Fruit fly (Drosophila melanogaster) S2 (cell line): Measurements from ENCODE around the gene CG15773.

Source experiments
- CG8478 ChIP-seq: fragments of >200 bp; optimal IDR thresholded peaks from 2 replicates; lab custom pipeline; 2018
- CTCF ChIP-seq, 2 experiments: fragments of >200 bp; optimal IDR thresholded peaks; 2 replicates each; lab custom pipeline; 2018

The CG15773 gene

dm6 chrX:5732440-5732839 lies at the start of gene CG15773:
Gene CG15773 (plus strand): TSS chrX:5732740.
- TF ChIP-seq CTCF (optimal IDR thresholded peaks at IDR 0.05; lab: Kevin White, UChicago) (no peak), CG8478 (lab: Kevin White, UChicago) (no peak)

- TF ChIP-seq CTCF (optimal IDR thresholded peaks at IDR 0.05; lab: Kevin White, UChicago), result no peak
- TF ChIP-seq CG8478 (lab: Kevin White, UChicago), result no peak
These were observed 49.6 kb upstream of the CG15773 start, which contains the start of gene CG42449 for dm6 chrX:5682940-5683339. Gene CG42449 (plus strand): TSS chrX:5683240.

- no peak for TF ChIP-seq CG8478 (lab: Kevin White, UChicago)
- no peak for TF ChIP-seq CTCF (optimal IDR thresholded peaks at IDR 0.05; lab: Kevin White, UChicago)
These were observed 42.9 kb upstream of the CG15773 start, which contains the start of the genes PGAP1 and cv for dm6 chrX:5689417-5690215. Gene PGAP1 (minus strand): TSS chrX:5689473. Gene cv (plus strand): TSS chrX:5690002.

dm6 chrX:5690216-5690523 lies 42.4 kb upstream of the CG15773 start:
- TF ChIP-seq CTCF (optimal IDR thresholded peaks at IDR 0.05; lab: Kevin White, UChicago) (no peak), CG8478 (lab: Kevin White, UChicago) (no peak)

- TF ChIP-seq CTCF (optimal IDR thresholded peaks at IDR 0.05; lab: Kevin White, UChicago), result no peak
- no peak for TF ChIP-seq CG8478 (lab: Kevin White, UChicago)
These were observed 41.7 kb upstream of the CG15773 start for dm6 chrX:5690651-5691379.

- no peak for TF ChIP-seq CTCF (optimal IDR thresholded peaks at IDR 0.05; lab: Kevin White, UChicago)
- no peak for TF ChIP-seq CG8478 (lab: Kevin White, UChicago)
These were observed 37.5 kb upstream of the CG15773 start, which contains the start of gene CG3149 for dm6 chrX:5695035-5695434. Gene CG3149 (minus strand): TSS chrX:5695205.

dm6 chrX:5695958-5696357 lies 36.6 kb upstream of the CG15773 start:
- TF ChIP-seq CG8478 (lab: Kevin White, UChicago) (no peak), CTCF (optimal IDR thresholded peaks at IDR 0.05; lab: Kevin White, UChicago) (no peak)

dm6 chrX:5696436-5697022 lies 36.0 kb upstream of the CG15773 start:
- TF ChIP-seq CG8478 (lab: Kevin White, UChicago), result no peak
- TF ChIP-seq CTCF (optimal IDR thresholded peaks at IDR 0.05; lab: Kevin White, UChicago), result no peak

- TF ChIP-seq CTCF (optimal IDR thresholded peaks at IDR 0.05; lab: Kevin White, UChicago) (no peak), CG8478 (lab: Kevin White, UChicago) (no peak)
These were observed 34.3 kb upstream of the CG15773 start, which contains the start of gene AdamTS-B for dm6 chrX:5698087-5698727. Gene AdamTS-B (plus strand): TSS chrX:5698557.

dm6 chrX:5699824-5700498 lies 32.6 kb upstream of the CG15773 start:
- TF ChIP-seq CTCF (optimal IDR thresholded peaks at IDR 0.05; lab: Kevin White, UChicago) (no peak), CG8478 (lab: Kevin White, UChicago) (no peak)

- no peak for TF ChIP-seq CG8478 (lab: Kevin White, UChicago)
- no peak for TF ChIP-seq CTCF (optimal IDR thresholded peaks at IDR 0.05; lab: Kevin White, UChicago)
These were observed 27.4 kb upstream of the CG15773 start for dm6 chrX:5705097-5705496.

dm6 chrX:5705899-5706312 lies 26.6 kb upstream of the CG15773 start:
- TF ChIP-seq CTCF (optimal IDR thresholded peaks at IDR 0.05; lab: Kevin White, UChicago) (no peak), CG8478 (lab: Kevin White, UChicago) (no peak)

dm6 chrX:5712966-5713365 lies 19.6 kb upstream of the CG15773 start:
- TF ChIP-seq CG8478 (lab: Kevin White, UChicago) (no peak), CTCF (optimal IDR thresholded peaks at IDR 0.05; lab: Kevin White, UChicago) (no peak)

dm6 chrX:5714786-5715185 lies 17.8 kb upstream of the CG15773 start:
- no peak for TF ChIP-seq CG8478 (lab: Kevin White, UChicago)
- no peak for TF ChIP-seq CTCF (optimal IDR thresholded peaks at IDR 0.05; lab: Kevin White, UChicago)
